Worm (Caenorhabditis elegans): ENCODE results near the gene srh-129.

DNA sequence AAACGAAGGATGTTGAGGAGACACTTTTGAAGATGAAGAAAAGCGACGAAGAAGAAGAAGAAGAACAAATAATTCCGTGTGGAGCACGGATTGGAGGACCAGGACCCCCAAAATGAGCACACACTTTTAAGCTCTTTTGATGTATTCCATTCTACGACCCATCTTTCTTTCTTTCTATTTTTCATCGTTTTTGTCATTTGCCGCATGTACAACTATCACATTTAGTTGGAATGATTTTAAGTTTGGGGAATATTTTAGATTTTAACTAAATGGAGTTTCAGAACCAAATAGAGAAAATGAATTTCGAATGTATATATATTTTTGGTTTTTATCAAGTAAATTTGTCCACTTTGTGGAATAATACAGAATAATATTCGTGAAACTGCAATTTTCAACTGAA is 44.8 kb downstream of the srh-129 start, which contains the start of gene unc-46:
- TF ChIP-seq F10E7.11 (tag; optimal IDR thresholded peaks at IDR 0.05), result no peak
- TF ChIP-seq snpc-4 (GFP tag; optimal IDR thresholded peaks at IDR 0.05), result no peak
- no peak for TF ChIP-seq snpc-4 (tag; optimal IDR thresholded peaks at IDR 0.05)
- TF ChIP-seq nfyb-1 (GFP tag; IDR thresholded peaks at IDR 0.05), result no peak
- TF ChIP-seq ceh-27 (GFP tag; optimal IDR thresholded peaks at IDR 0.05), result no peak
- no peak for TF ChIP-seq pha-4 (tag; optimal IDR thresholded peaks at IDR 0.05)
- TF ChIP-seq sea-2 (GFP tag; IDR thresholded peaks at IDR 0.05), result no peak
- no peak for TF ChIP-seq B0261.1 (tag; optimal IDR thresholded peaks at IDR 0.05)
- no peak for TF ChIP-seq fkh-3 (tag; optimal IDR thresholded peaks at IDR 0.05)
- TF ChIP-seq sdz-38 (tag; optimal IDR thresholded peaks at IDR 0.05), result no peak
- no peak for TF ChIP-seq lin-35 (GFP tag; optimal IDR thresholded peaks at IDR 0.05)
- TF ChIP-seq cebp-1 (GFP tag; IDR thresholded peaks at IDR 0.05), result no peak
- TF ChIP-seq cebp-1 (tag; optimal IDR thresholded peaks at IDR 0.05), result no peak
- no peak for TF ChIP-seq ztf-6 (GFP tag; IDR thresholded peaks at IDR 0.05)
- no peak for TF ChIP-seq aptf-2 (GFP tag; conservative IDR thresholded peaks at IDR 0.05)
- no peak for TF ChIP-seq egl-18 (GFP tag; IDR thresholded peaks at IDR 0.05)
